Worm (Caenorhabditis elegans) whole organism, mixed stage, embryonic: ENCODE results near the gene ugt-51.

Experiments
- bed-3 ChIP-seq: fragments of 200-800 bp; sonication (Bioruptor generic); optimal IDR thresholded peaks from 3 replicates; lab custom pipeline; 2018; ENCODE audit warnings: mild to moderate bottlenecking, missing genetic modification characterization, moderate library complexity, missing compliant biosample characterization
- blmp-1 ChIP-seq: fragments of 150-350 bp; optimal IDR thresholded peaks from 2 replicates; lab custom pipeline; 2014; ENCODE audit warnings: missing biosample characterization, missing genetic modification characterization
- ceh-39 ChIP-seq: fragments of 150-350 bp; optimal IDR thresholded peaks from 2 replicates; lab custom pipeline; 2014; ENCODE audit warnings: missing biosample characterization, missing genetic modification characterization
- ceh-43 ChIP-seq: fragments of 200-800 bp; sonication (Bioruptor generic); optimal IDR thresholded peaks from 2 replicates; lab custom pipeline; 2018; ENCODE audit warnings: mild to moderate bottlenecking, missing genetic modification characterization, moderate library complexity, missing compliant biosample characterization
- ceh-83 ChIP-seq: fragments of 200-800 bp; sonication (Bioruptor generic); optimal IDR thresholded peaks from 2 replicates; lab custom pipeline; 2018; ENCODE audit warnings: mild to moderate bottlenecking, missing genetic modification characterization, missing compliant biosample characterization
- ces-1 ChIP-seq: fragments of 150-350 bp; optimal IDR thresholded peaks from 2 replicates; lab custom pipeline; 2014; ENCODE audit warnings: missing biosample characterization, missing genetic modification reagents, missing genetic modification characterization
- cnd-1 ChIP-seq: fragments of 200-800 bp; sonication (Bioruptor generic); optimal IDR thresholded peaks from 2 replicates; lab custom pipeline; 2018; ENCODE audit warnings: mild to moderate bottlenecking, missing genetic modification characterization, missing compliant biosample characterization
- drap-1 ChIP-seq: fragments of 200-800 bp; sonication (Bioruptor generic); optimal IDR thresholded peaks from 3 replicates; lab custom pipeline; 2018; ENCODE audit warnings: mild to moderate bottlenecking, missing genetic modification characterization, missing compliant biosample characterization
- elt-1 ChIP-seq: sonication (generic microtip); optimal IDR thresholded peaks from 2 replicates; lab custom pipeline; 2017; ENCODE audit warnings: missing genetic modification characterization, mild to moderate bottlenecking, missing compliant biosample characterization, antibody characterized with exemption, moderate library complexity, borderline replicate concordance; ENCODE audit not compliant: insufficient read depth
- elt-3 ChIP-seq: fragments of 150-350 bp; optimal IDR thresholded peaks from 2 replicates; lab custom pipeline; 2014; ENCODE audit warnings: missing biosample characterization, missing genetic modification characterization
- flh-1 ChIP-seq: fragments of 200-800 bp; sonication (Bioruptor generic); optimal IDR thresholded peaks from 2 replicates; lab custom pipeline; 2018; ENCODE audit warnings: mild to moderate bottlenecking, missing genetic modification characterization, moderate library complexity, missing compliant biosample characterization
- ham-2 ChIP-seq: fragments of 200-800 bp; sonication (Bioruptor generic); optimal IDR thresholded peaks from 2 replicates; lab custom pipeline; 2018; ENCODE audit warnings: mild to moderate bottlenecking, missing genetic modification characterization, missing compliant biosample characterization
- hlh-1 ChIP-seq: fragments of 150-350 bp; optimal IDR thresholded peaks from 2 replicates; lab custom pipeline; 2014; ENCODE audit warnings: missing biosample characterization, missing genetic modification reagents, missing genetic modification characterization
- lin-32 ChIP-seq: fragments of 200-800 bp; sonication (Bioruptor generic); optimal IDR thresholded peaks from 2 replicates; lab custom pipeline; 2018; ENCODE audit warnings: mild to moderate bottlenecking, missing genetic modification characterization, missing compliant biosample characterization
- lsy-2 ChIP-seq: fragments of 150-350 bp; optimal IDR thresholded peaks from 2 replicates; lab custom pipeline; 2014; ENCODE audit warnings: missing biosample characterization, missing genetic modification characterization
- mab-5 ChIP-seq: fragments of 150-350 bp; optimal IDR thresholded peaks from 2 replicates; lab custom pipeline; 2014; ENCODE audit warnings: missing biosample characterization, missing genetic modification characterization
- mep-1 ChIP-seq: fragments of 150-350 bp; optimal IDR thresholded peaks from 2 replicates; lab custom pipeline; 2017; ENCODE audit warnings: missing biosample characterization, missing genetic modification reagents, missing genetic modification characterization, inconsistent platforms
- mls-2 ChIP-seq: sonication (generic microtip); optimal IDR thresholded peaks from 2 replicates; lab custom pipeline; 2016; ENCODE audit warnings: mild to moderate bottlenecking, missing genetic modification characterization, moderate library complexity, missing compliant biosample characterization
- nhr-12 ChIP-seq: fragments of 150-350 bp; optimal IDR thresholded peaks from 2 replicates; lab custom pipeline; 2014; ENCODE audit warnings: missing biosample characterization, missing genetic modification characterization
- nhr-28 ChIP-seq: fragments of 150-350 bp; optimal IDR thresholded peaks from 2 replicates; lab custom pipeline; 2014; ENCODE audit warnings: missing biosample characterization, missing genetic modification characterization
- nhr-76 ChIP-seq: sonication (generic microtip); optimal IDR thresholded peaks from 2 replicates; lab custom pipeline; 2017; ENCODE audit warnings: missing biosample characterization, missing genetic modification characterization
- pha-4 ChIP-seq: fragments of 150-350 bp; optimal IDR thresholded peaks from 2 replicates; lab custom pipeline; 2018; ENCODE audit warnings: missing biosample characterization, missing genetic modification reagents, missing genetic modification characterization
- snpc-4 ChIP-seq: fragments of 150-350 bp; optimal IDR thresholded peaks from 2 replicates; lab custom pipeline; 2014; ENCODE audit warnings: missing biosample characterization, missing genetic modification characterization
- sptf-1 ChIP-seq: sonication (generic microtip); optimal IDR thresholded peaks from 2 replicates; lab custom pipeline; 2017; ENCODE audit warnings: mild to moderate bottlenecking, missing genetic modification characterization, moderate library complexity, missing compliant biosample characterization
- tbx-8 ChIP-seq: fragments of 200-800 bp; sonication (Bioruptor generic); optimal IDR thresholded peaks from 2 replicates; lab custom pipeline; 2018; ENCODE audit warnings: mild to moderate bottlenecking, missing genetic modification characterization, moderate library complexity, missing compliant biosample characterization
- unc-39 ChIP-seq: fragments of 150-350 bp; optimal IDR thresholded peaks from 2 replicates; lab custom pipeline; 2014; ENCODE audit warnings: missing biosample characterization, missing genetic modification characterization
- zip-8 ChIP-seq: fragments of 150-350 bp; optimal IDR thresholded peaks from 2 replicates; lab custom pipeline; 2014; ENCODE audit warnings: missing biosample characterization, missing genetic modification characterization
- ztf-11 ChIP-seq: fragments of 150-350 bp; optimal IDR thresholded peaks from 2 replicates; lab custom pipeline; 2014; ENCODE audit warnings: missing biosample characterization, missing genetic modification characterization

The ugt-51 gene

DNA sequence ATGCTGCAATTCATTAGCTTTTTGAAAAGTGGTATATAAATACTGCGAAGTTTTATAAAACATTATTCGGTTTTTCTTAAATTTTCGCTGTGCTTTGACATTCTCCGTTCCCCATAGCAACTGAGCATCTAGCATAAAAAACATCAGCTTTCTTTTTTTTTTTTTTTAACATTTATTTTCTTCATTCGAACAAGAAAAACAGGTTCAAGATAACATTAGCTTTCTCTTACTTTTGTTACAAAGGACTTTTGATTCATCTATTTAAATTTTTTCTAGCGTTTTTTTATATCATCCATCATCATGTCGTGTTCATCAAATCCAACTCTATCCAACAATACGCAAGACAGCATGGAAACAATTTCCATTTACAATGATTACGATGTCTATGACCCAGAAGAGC lies 39.2 kb downstream of the ugt-51 start, which contains the start of gene F14F9.3:
TSS of gene F14F9.3 (plus strand) at position 301 of the 400 bp plus-strand sequence.
- TF ChIP-seq hlh-1 (tag; lab: Kevin White, UChicago) (no peak), lin-32 (GFP tag; lab: Kevin White, UChicago) (no peak), ztf-11 (tag; lab: Kevin White, UChicago) (no peak)

DNA sequence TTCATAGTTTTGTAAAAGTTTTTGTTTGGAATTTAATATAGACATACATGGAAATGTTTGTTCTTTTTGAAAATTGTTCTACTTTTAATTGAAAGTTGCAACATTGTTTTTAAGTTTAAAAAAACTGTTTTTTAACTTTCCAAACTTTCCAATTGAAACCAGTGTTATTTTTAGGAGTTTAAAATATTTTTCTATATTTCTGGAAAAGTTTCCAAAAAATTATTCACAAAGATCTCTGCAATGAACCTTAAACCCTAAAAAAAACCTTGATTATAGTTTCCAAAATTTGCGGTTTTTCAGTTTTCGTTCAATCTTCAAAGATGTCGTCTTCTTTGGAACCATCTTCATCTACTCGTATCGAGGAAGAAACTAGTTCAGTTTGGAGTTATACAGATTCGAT lies 44.7 kb downstream of the ugt-51 start, which contains the start of gene F14F9.4:
TSS of gene F14F9.4 (plus strand) at position 301 of the 400 bp plus-strand sequence.
- TF ChIP-seq blmp-1: no peak
- TF ChIP-seq ham-2 (GFP tag; lab: Kevin White, UChicago): no peak
- no peak for TF ChIP-seq elt-1 (tag; lab: Kevin White, UChicago)
- no peak for TF ChIP-seq pha-4
- no peak for TF ChIP-seq cnd-1
- no peak for TF ChIP-seq flh-1 (GFP tag; lab: Kevin White, UChicago)
- TF ChIP-seq hlh-1 (tag; lab: Kevin White, UChicago): no peak
- no peak for TF ChIP-seq ceh-39 (tag; lab: Kevin White, UChicago)
- no peak for TF ChIP-seq zip-8 (tag; lab: Kevin White, UChicago)
- TF ChIP-seq sptf-1 (tag; lab: Kevin White, UChicago): no peak
- TF ChIP-seq mab-5 (tag; lab: Kevin White, UChicago): no peak

DNA sequence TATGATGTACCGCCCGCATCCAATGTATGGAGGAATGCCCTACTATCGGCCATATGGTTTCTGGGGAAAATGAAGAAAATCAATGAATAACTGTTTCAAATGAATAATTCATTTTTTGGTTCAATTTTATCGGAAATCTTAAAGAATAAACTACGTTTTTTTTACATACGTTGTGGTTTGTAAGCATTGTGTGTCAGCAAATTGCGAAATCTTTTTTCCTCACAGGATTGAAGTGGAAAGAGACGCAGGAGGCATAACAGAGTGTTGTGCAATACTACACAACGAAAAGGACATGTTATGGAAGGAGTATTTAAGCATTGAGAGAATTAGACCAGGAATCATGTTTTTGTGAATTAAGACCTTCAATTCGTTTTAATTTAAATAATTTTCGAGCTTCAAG lies 45.7 kb downstream of the ugt-51 start:
- no peak for TF ChIP-seq drap-1 (GFP tag; lab: Kevin White, UChicago)
- TF ChIP-seq sptf-1 (tag; lab: Kevin White, UChicago): no peak
- TF ChIP-seq lin-32 (GFP tag; lab: Kevin White, UChicago): no peak
- no peak for TF ChIP-seq nhr-76 (tag; lab: Kevin White, UChicago)
- TF ChIP-seq mls-2 (tag; lab: Kevin White, UChicago): no peak
- no peak for TF ChIP-seq ham-2 (GFP tag; lab: Kevin White, UChicago)
- TF ChIP-seq flh-1 (GFP tag; lab: Kevin White, UChicago): no peak
- TF ChIP-seq ztf-11 (tag; lab: Kevin White, UChicago): no peak
- TF ChIP-seq ceh-83: no peak

DNA sequence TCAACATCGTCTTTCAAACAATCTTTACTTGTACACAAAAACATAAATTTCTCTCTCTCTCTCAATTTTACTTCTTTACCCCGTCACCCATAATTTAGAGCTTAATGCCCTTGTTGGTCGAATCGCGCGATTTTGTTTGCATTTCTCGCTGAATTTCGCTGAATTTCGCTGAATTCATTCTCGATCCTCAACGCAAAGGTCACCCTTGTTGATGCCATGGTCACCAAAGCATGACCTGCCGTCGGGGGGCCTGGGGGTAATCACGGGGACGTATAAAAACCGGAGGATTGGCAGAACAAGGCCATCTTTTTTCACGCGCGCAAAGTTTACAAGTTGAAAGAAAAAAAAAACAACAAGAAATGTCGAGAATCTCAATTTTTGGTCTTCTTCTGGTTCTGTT lies 47.1 kb downstream of the ugt-51 start, which contains the start of gene F14F9.8:
TSS of gene F14F9.8 (plus strand) at position 301 of the 400 bp plus-strand sequence.
- TF ChIP-seq nhr-76 (tag; lab: Kevin White, UChicago) (no peak), drap-1 (GFP tag; lab: Kevin White, UChicago) (no peak), mls-2 (tag; lab: Kevin White, UChicago) (no peak), ces-1 (no peak), elt-1 (tag; lab: Kevin White, UChicago) (no peak), blmp-1 (no peak), snpc-4 (tag; lab: Kevin White, UChicago) (no peak), lin-32 (GFP tag; lab: Kevin White, UChicago) (no peak), elt-3 (tag; lab: Kevin White, UChicago) (no peak), pha-4 (no peak), nhr-28 (no peak), ceh-43 (no peak)

DNA sequence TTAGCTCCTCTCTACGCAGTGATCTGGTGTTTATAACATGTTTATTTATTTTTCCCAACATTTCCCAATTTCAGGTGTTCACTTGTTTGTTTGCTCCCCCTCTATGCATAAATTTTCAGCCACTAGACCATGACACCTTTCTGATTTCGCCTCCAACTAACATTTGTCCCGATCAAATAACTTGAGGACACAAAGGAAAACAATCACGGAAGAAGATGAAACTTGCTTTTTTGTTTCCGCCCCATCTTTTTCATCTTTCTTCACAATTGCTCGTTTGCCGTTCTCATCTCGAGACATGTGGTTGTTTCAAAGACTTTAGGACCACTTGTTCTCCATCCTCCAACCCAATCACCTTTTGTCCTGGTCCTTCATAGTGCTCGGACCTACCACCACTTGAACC lies 50.3 kb downstream of the ugt-51 start, which contains the start of gene F14F9.5:
TSS of gene F14F9.5 (plus strand) at position 301 of the 400 bp plus-strand sequence.
- TF ChIP-seq tbx-8 (GFP tag; lab: Kevin White, UChicago) (no peak), lsy-2 (tag; lab: Kevin White, UChicago) (no peak), ztf-11 (tag; lab: Kevin White, UChicago) (no peak), mep-1 (no peak), flh-1 (GFP tag; lab: Kevin White, UChicago) (no peak), elt-3 (tag; lab: Kevin White, UChicago) (no peak), ceh-43 (no peak), pha-4 (no peak), mls-2 (tag; lab: Kevin White, UChicago) (no peak), nhr-12 (no peak), bed-3 (GFP tag; lab: Kevin White, UChicago) (no peak), blmp-1 (no peak), cnd-1 (no peak), mab-5 (tag; lab: Kevin White, UChicago) (no peak), unc-39 (tag; lab: Kevin White, UChicago) (no peak), ham-2 (GFP tag; lab: Kevin White, UChicago) (no peak), nhr-28 (no peak), ces-1 (no peak)
